Worm (Caenorhabditis elegans) whole organism, early embryonic: ENCODE results near the gene F11A5.16.

Source experiments
- F13C5.2 ChIP-seq: sonication (generic microtip); optimal IDR thresholded peaks from 2 replicates; lab custom pipeline; 2017; ENCODE audit warnings: mild to moderate bottlenecking, missing genetic modification characterization, inconsistent platforms, missing compliant biosample characterization
- ama-1 ChIP-seq: fragments of 150-350 bp; optimal IDR thresholded peaks from 2 replicates; lab custom pipeline; 2014
- ceh-13 ChIP-seq: fragments of 200-800 bp; sonication (Bioruptor generic); optimal IDR thresholded peaks from 2 replicates; lab custom pipeline; 2018; ENCODE audit warnings: mild to moderate bottlenecking, missing genetic modification characterization, missing compliant biosample characterization
- ceh-36 ChIP-seq: sonication (generic microtip); optimal IDR thresholded peaks from 2 replicates; lab custom pipeline; 2016; ENCODE audit warnings: missing genetic modification characterization, inconsistent platforms, missing compliant biosample characterization
- ets-7 ChIP-seq: sonication (generic microtip); optimal IDR thresholded peaks from 2 replicates; lab custom pipeline; 2016; ENCODE audit warnings: missing genotype, missing genetic modification characterization, missing compliant biosample characterization
- flt-1 ChIP-seq: fragments of 200-800 bp; sonication (Bioruptor generic); IDR thresholded peaks from 2 replicates; pipeline ENCODE4 v1.3.6; 2022; ENCODE audit warnings: missing genetic modification characterization, missing compliant biosample characterization
- hmbx-1 ChIP-seq: sonication (generic microtip); optimal IDR thresholded peaks from 2 replicates; lab custom pipeline; 2016; ENCODE audit warnings: mild to moderate bottlenecking, missing genetic modification characterization, missing compliant biosample characterization
- hmg-4 ChIP-seq: fragments of 200-800 bp; sonication (Bioruptor generic); optimal IDR thresholded peaks from 2 replicates; lab custom pipeline; 2018; ENCODE audit warnings: mild to moderate bottlenecking, missing genetic modification characterization, missing compliant biosample characterization
- hnd-1 ChIP-seq: sonication (generic microtip); optimal IDR thresholded peaks from 2 replicates; lab custom pipeline; 2016; ENCODE audit warnings: missing genetic modification characterization, missing compliant biosample characterization
- pes-1 ChIP-seq: fragments of 200-800 bp; sonication (Bioruptor generic); IDR thresholded peaks from 2 replicates; pipeline ENCODE4 v1.3.6; 2022; ENCODE audit warnings: missing genetic modification reagents, missing genetic modification characterization, missing compliant biosample characterization
- tbx-37 ChIP-seq: fragments of 200-800 bp; sonication (Bioruptor generic); conservative IDR thresholded peaks from 2 replicates; pipeline ENCODE4 v1.3.6; 2022; ENCODE audit warnings: missing genetic modification reagents, missing genetic modification characterization, missing compliant biosample characterization
- tra-4 ChIP-seq: sonication (generic microtip); optimal IDR thresholded peaks from 2 replicates; lab custom pipeline; 2017; ENCODE audit warnings: missing genetic modification characterization, missing compliant biosample characterization

DNA sequence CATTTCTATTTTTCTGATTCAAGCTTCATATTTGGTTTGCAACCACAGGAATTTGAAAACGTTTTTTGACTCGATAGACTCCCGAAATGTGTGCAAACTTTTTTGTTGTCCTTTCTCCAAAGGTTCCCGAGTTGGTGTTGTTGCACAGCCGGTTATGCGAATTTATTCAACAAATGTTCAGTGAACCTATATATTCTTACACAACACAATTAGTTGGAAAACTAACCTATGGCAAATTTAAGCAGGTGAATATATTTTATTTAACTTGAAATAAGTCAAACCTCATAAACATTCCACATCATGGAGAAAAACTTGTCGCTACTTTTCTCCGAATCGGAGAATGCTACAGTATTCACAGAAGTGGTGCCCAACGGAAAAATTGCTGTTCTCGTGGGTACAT is 27.4 kb upstream of the F11A5.16 start, which contains the start of gene srz-14:
- no peak for TF ChIP-seq F13C5.2 (tag; lab: Kevin White, UChicago)
- TF ChIP-seq ceh-13: no peak
- no peak for TF ChIP-seq ama-1 (lab: Kevin White, UChicago)
- no peak for TF ChIP-seq tra-4
- TF ChIP-seq flt-1 (GFP tag; lab: Robert Waterston, UW): no peak
- no peak for TF ChIP-seq hnd-1 (tag; lab: Kevin White, UChicago)
- TF ChIP-seq hmg-4 (GFP tag; lab: Kevin White, UChicago): no peak
- TF ChIP-seq ets-7 (tag; lab: Kevin White, UChicago): no peak
- TF ChIP-seq tbx-37: no peak
- no peak for TF ChIP-seq hmbx-1 (tag; lab: Kevin White, UChicago)
- no peak for TF ChIP-seq pes-1 (GFP tag; lab: Robert Waterston, UW)
- no peak for TF ChIP-seq ceh-36 (tag; lab: Kevin White, UChicago)
